Worm (Caenorhabditis elegans): ENCODE measurements around the gene psmd-9.
A peak's percentile ranks its signal among the peaks of the same experiment; 100 is the strongest.

Gene psmd-9

ce11 chrII:6887319-6888005 lies 14.4 kb upstream of the psmd-9 start, which contains the start of gene pmp-2:
Gene pmp-2, minus strand, starts transcription at chrII:6887805.
- TF ChIP-seq pqm-1 (tag; optimal IDR thresholded peaks at IDR 0.05) = peak; percentile 29
- TF ChIP-seq hlh-11 (tag; optimal IDR thresholded peaks at IDR 0.05) = peak; percentile 1
- no peak for TF ChIP-seq ceh-44 (GFP tag; IDR thresholded peaks at IDR 0.05)
- no peak for TF ChIP-seq nhr-237 (tag; optimal IDR thresholded peaks at IDR 0.05)
- TF ChIP-seq dmd-6 (GFP tag; IDR thresholded peaks at IDR 0.05) = 0 out of 2 replicates have a peak, but pooled peaks have one; percentile 14
- TF ChIP-seq nhr-41 (GFP tag; IDR thresholded peaks at IDR 0.05) = 0 out of 2 replicates have a peak, but pooled peaks have one; percentile 21
- TF ChIP-seq php-3 (GFP tag; IDR thresholded peaks at IDR 0.05) = no peak
- TF ChIP-seq ZK337.2 (GFP tag; IDR thresholded peaks at IDR 0.05) = no peak
- peak; percentile 75 for TF ChIP-seq nhr-28 (tag; optimal IDR thresholded peaks at IDR 0.05)
- TF ChIP-seq hmg-1.1 (GFP tag; IDR thresholded peaks at IDR 0.05) = no peak
- no peak for TF ChIP-seq daf-16 (GFP tag; optimal IDR thresholded peaks at IDR 0.05)
- peak; percentile 23 for TF ChIP-seq daf-16 (tag; optimal IDR thresholded peaks at IDR 0.05)

- 0 out of 2 replicates have a peak, but pooled peaks have one; percentile 28 for TF ChIP-seq ceh-20 (GFP tag; IDR thresholded peaks at IDR 0.05)
- peak; percentile 49 for TF ChIP-seq nhr-28 (tag; optimal IDR thresholded peaks at IDR 0.05)
- peak; percentile 80 for TF ChIP-seq nhr-77 (tag; optimal IDR thresholded peaks at IDR 0.05)
- peak; percentile 32 for TF ChIP-seq nhr-10 (tag; optimal IDR thresholded peaks at IDR 0.05)
- peak; percentile 33 for TF ChIP-seq aha-1 (tag)
- TF ChIP-seq php-3 (GFP tag; IDR thresholded peaks at IDR 0.05) = peak; percentile 85
- no peak for TF ChIP-seq zip-2 (tag; optimal IDR thresholded peaks at IDR 0.05)
- peak; percentile 88 for TF ChIP-seq dve-1 (tag; optimal IDR thresholded peaks at IDR 0.05; ENCODE audit: insufficient read depth)
- peak; percentile 8 for TF ChIP-seq nhr-76 (tag; optimal IDR thresholded peaks at IDR 0.05)
- no peak for TF ChIP-seq nhr-237 (tag; optimal IDR thresholded peaks at IDR 0.05)
- peak; percentile 22 for TF ChIP-seq hlh-30 (tag; optimal IDR thresholded peaks at IDR 0.05; ENCODE audit: insufficient read depth)
- peak; percentile 90 for TF ChIP-seq mep-1 (tag; optimal IDR thresholded peaks at IDR 0.05)
- no peak for TF ChIP-seq set-16 (GFP tag; IDR thresholded peaks at IDR 0.05)
- TF ChIP-seq dpl-1 (GFP tag; optimal IDR thresholded peaks at IDR 0.05) = no peak
- peak; percentile 33; the same call in 1 of the 2 replicates for TF ChIP-seq dmd-6 (GFP tag; IDR thresholded peaks at IDR 0.05)
- no peak for TF ChIP-seq pha-4 (GFP tag; IDR thresholded peaks at IDR 0.05)
- no peak for TF ChIP-seq pha-4 (tag; optimal IDR thresholded peaks at IDR 0.05)
- TF ChIP-seq T20F7.1 (GFP tag; optimal IDR thresholded peaks at IDR 0.05) = peak; percentile 69
- peak; percentile 52 to 70 for TF ChIP-seq lsy-2 (tag; optimal IDR thresholded peaks at IDR 0.05)
- TF ChIP-seq tra-1 (GFP tag; IDR thresholded peaks at IDR 0.05) = no peak
- peak; percentile 42 for TF ChIP-seq mes-2 (tag; optimal IDR thresholded peaks at IDR 0.05; ENCODE audit: poor library complexity, severe bottlenecking)
- peak; percentile 93 for TF ChIP-seq zfp-3 (GFP tag; conservative IDR thresholded peaks at IDR 0.05)
- peak; percentile 17 for TF ChIP-seq pqm-1 (tag; optimal IDR thresholded peaks at IDR 0.05)
- TF ChIP-seq daf-16 (GFP tag; optimal IDR thresholded peaks at IDR 0.05) = peak; percentile 27 to 63
- TF ChIP-seq daf-16 (tag; optimal IDR thresholded peaks at IDR 0.05) = peak; percentile 64
- TF ChIP-seq R02D3.7 (tag; optimal IDR thresholded peaks at IDR 0.05) = no peak
- peak; percentile 34 for TF ChIP-seq duxl-1 (tag; optimal IDR thresholded peaks at IDR 0.05; ENCODE audit: poor library complexity)
- TF ChIP-seq madf-5 (GFP tag; IDR thresholded peaks at IDR 0.05) = no peak
- peak; percentile 34 for TF ChIP-seq nhr-111 (GFP tag; optimal IDR thresholded peaks at IDR 0.05)
- TF ChIP-seq unc-62 (GFP tag; optimal IDR thresholded peaks at IDR 0.05 in 1 of 2) = no peak
- no peak for TF ChIP-seq unc-62 (tag; optimal IDR thresholded peaks at IDR 0.05)
- peak; percentile 55 for TF ChIP-seq hlh-11 (tag; optimal IDR thresholded peaks at IDR 0.05)
- TF ChIP-seq lin-38 (GFP tag; IDR thresholded peaks at IDR 0.05) = peak; percentile 44
- TF ChIP-seq ama-1 (optimal IDR thresholded peaks at IDR 0.05) = peak; percentile 12
- TF ChIP-seq nhr-11 (tag; optimal IDR thresholded peaks at IDR 0.05) = no peak
- peak; percentile 77; the same call in 1 of the 2 replicates for TF ChIP-seq mdt-29 (GFP tag; IDR thresholded peaks at IDR 0.05)
- TF ChIP-seq nhr-48 (tag; optimal IDR thresholded peaks at IDR 0.05) = peak; percentile 35
- TF ChIP-seq dmd-9 (GFP tag; IDR thresholded peaks at IDR 0.05) = 0 out of 2 replicates have a peak, but pooled peaks have one; percentile 3
- TF ChIP-seq nhr-42 (GFP tag; IDR thresholded peaks at IDR 0.05) = peak; percentile 64
- no peak for TF ChIP-seq egl-43 (GFP tag; IDR thresholded peaks at IDR 0.05)
- TF ChIP-seq T26A8.4 (GFP tag; IDR thresholded peaks at IDR 0.05) = peak; percentile 79
- no peak for TF ChIP-seq lim-7 (GFP tag; IDR thresholded peaks at IDR 0.05)
- TF ChIP-seq unc-130 (GFP tag; optimal IDR thresholded peaks at IDR 0.05) = no peak
Measured at ce11 chrII:6888211-6888610, 13.7 kb upstream of the psmd-9 start.

All from whole organism, L4 larva.